Worm (Caenorhabditis elegans): ENCODE results near the gene srd-33.

- TF ChIP-seq pha-4 (tag; optimal IDR thresholded peaks at IDR 0.05) (no peak), unc-62 (GFP tag; optimal IDR thresholded peaks at IDR 0.05) (no peak), daf-12 (tag; optimal IDR thresholded peaks at IDR 0.05) (no peak), ama-1 (optimal IDR thresholded peaks at IDR 0.05) (no peak), zag-1 (tag; optimal IDR thresholded peaks at IDR 0.05) (no peak), ztf-11 (tag; optimal IDR thresholded peaks at IDR 0.05) (no peak), mdl-1 (tag; optimal IDR thresholded peaks at IDR 0.05) (no peak), nhr-12 (tag; optimal IDR thresholded peaks at IDR 0.05) (no peak), nhr-23 (tag; optimal IDR thresholded peaks at IDR 0.05) (no peak), egl-27 (tag; optimal IDR thresholded peaks at IDR 0.05) (no peak), jun-1 (tag; optimal IDR thresholded peaks at IDR 0.05) (no peak)
Measured at ce11 chrV:4842544-4842943, 29.5 kb upstream of the srd-33 start, which contains the start of the genes cwp-2 and cwp-3.
